Fruit fly (Drosophila melanogaster) Kc167 (cell line): Measurements from ENCODE around the gene ewg.

ENCODE experiments used
- Myc ChIP-seq: fragments of >200 bp; optimal IDR thresholded peaks from 2 replicates; lab custom pipeline; 2017; ENCODE audit warnings: missing external identifiers
- Sin3A ChIP-seq: fragments of >200 bp; optimal IDR thresholded peaks from 2 replicates; lab custom pipeline; 2018; ENCODE audit warnings: missing external identifiers
- h ChIP-seq: fragments of >200 bp; optimal IDR thresholded peaks from 3 replicates; lab custom pipeline; 2018; ENCODE audit warnings: missing external identifiers
- insv ChIP-seq: fragments of >200 bp; optimal IDR thresholded peaks from 3 replicates; lab custom pipeline; 2018; ENCODE audit warnings: missing external identifiers
- psq ChIP-seq: fragments of >200 bp; optimal IDR thresholded peaks from 2 replicates; lab custom pipeline; 2017; ENCODE audit warnings: missing external identifiers
- ttk ChIP-seq: sonication (Bioruptor generic); optimal IDR thresholded peaks from 2 replicates; lab custom pipeline; 2017; ENCODE audit warnings: missing external identifiers

The ewg gene

dm6 chrX:265692-266091, 13.8 kb downstream of the ewg start:
- no peak for TF ChIP-seq insv (lab: Kevin White, UChicago)
- TF ChIP-seq ttk (lab: Kevin White, UChicago) = no peak
- no peak for TF ChIP-seq psq (lab: Kevin White, UChicago)
- TF ChIP-seq h (lab: Kevin White, UChicago) = no peak
- TF ChIP-seq Myc (lab: Kevin White, UChicago) = no peak
- no peak for TF ChIP-seq Sin3A (lab: Kevin White, UChicago)

DNA sequence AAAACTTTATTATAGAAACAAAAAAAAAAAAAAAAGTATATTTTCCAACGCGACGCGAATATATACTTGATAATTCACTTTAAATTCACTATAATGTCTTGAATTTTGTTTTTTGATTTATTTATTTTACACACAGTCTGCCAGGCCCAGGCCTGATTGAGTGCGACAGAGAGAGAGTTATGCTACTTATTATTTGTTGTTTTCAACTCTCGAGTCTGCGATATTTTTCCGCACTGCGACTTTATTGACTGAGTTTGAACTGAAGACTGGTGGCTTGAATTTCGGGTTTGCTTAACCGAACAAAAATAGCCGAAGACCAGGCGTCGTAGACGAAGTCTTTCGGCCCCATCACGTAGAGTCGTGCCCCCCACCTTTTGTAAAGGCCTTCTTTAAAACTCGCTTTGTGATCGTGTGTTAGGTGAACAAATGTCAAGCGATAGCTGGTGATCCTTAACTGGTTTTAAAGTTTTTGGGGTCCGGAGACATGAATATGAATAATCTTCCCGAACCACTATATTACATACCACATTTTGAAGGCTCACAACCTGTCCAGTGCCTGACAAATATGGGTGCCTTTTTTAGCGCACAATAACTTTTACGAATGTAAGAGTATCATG, 15.7 kb downstream of the ewg start, which contains the start of gene CG13377:
Gene CG13377, minus strand, starts transcription at position 272 of the 617 bp plus-strand sequence.
- TF ChIP-seq h (lab: Kevin White, UChicago) (no peak), ttk (lab: Kevin White, UChicago) (no peak), psq (lab: Kevin White, UChicago) (no peak), Sin3A (lab: Kevin White, UChicago) (no peak), Myc (lab: Kevin White, UChicago) (no peak), insv (lab: Kevin White, UChicago) (no peak)

DNA sequence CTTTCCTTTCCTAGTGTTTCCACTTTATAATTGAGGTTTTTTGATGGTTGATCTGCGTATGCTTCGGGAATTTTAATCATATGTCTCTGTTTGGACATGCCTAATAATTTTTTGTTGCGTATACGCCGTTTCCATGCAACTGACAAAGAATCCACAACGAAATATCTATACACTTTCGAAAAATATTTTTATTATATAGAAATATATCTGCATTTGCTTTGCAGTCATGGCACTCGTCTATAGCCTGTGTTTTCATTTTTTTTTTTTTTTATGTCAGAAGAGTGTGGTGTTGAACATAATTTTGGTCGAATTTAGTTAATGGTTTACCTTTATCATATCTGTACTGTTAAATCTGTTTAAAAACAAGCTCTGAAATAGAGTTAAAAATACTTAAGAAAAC, 16.7 kb downstream of the ewg start:
- no peak for TF ChIP-seq h (lab: Kevin White, UChicago)
- TF ChIP-seq ttk (lab: Kevin White, UChicago) = no peak
- no peak for TF ChIP-seq psq (lab: Kevin White, UChicago)
- no peak for TF ChIP-seq Sin3A (lab: Kevin White, UChicago)
- TF ChIP-seq insv (lab: Kevin White, UChicago) = no peak

DNA sequence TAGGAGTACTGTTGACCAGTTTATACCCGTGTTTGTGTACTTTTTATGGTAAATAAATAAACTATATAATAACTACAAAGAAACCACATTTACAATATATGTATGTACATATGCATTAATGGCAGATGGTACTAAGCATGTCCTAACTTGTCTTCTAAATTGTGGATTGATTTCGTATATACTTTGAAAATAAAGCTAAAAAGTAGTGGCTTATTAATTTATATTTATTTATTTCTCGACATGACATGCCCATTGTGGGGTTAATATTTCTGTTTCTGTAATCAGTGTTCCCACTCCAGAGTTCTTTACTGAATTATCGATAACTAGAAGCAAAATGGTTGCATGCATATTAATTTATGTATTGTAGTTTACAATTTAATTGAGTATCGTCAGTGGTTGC, 24.1 kb downstream of the ewg start, which contains the start of gene cin:
Gene cin, plus strand, starts transcription at position 306 of the 400 bp plus-strand sequence.
- TF ChIP-seq Myc (lab: Kevin White, UChicago) = no peak
- no peak for TF ChIP-seq ttk (lab: Kevin White, UChicago)
- TF ChIP-seq insv (lab: Kevin White, UChicago) = no peak

DNA sequence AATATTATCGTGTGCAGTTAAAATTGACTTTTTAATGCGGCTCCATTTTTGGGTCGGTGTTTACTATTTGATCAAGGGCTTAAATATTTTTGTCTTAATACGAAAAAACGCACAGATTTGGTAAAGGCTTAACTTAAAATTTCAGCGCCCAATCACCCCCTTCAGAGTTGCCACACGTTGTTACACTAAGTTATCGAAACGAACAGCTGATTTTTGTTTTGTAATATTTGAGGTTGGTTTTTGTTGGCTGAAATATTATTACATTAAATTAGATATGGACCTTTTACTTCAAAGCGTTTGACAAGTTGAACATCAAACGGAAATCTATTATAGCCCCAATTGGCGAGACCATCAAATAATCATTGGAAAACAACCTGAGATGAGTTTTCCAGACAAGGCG, 24.8 kb downstream of the ewg start, which contains the start of gene CG42376:
Gene CG42376, plus strand, starts transcription at position 187 of the 400 bp plus-strand sequence.
- no peak for TF ChIP-seq psq (lab: Kevin White, UChicago)
- TF ChIP-seq h (lab: Kevin White, UChicago) = no peak
- TF ChIP-seq Myc (lab: Kevin White, UChicago) = no peak
- no peak for TF ChIP-seq insv (lab: Kevin White, UChicago)
- no peak for TF ChIP-seq Sin3A (lab: Kevin White, UChicago)
- no peak for TF ChIP-seq ttk (lab: Kevin White, UChicago)

dm6 chrX:247329-247728, 32.2 kb downstream of the ewg start:
- no peak for TF ChIP-seq h (lab: Kevin White, UChicago)
- TF ChIP-seq insv (lab: Kevin White, UChicago) = no peak
- TF ChIP-seq psq (lab: Kevin White, UChicago) = no peak
- no peak for TF ChIP-seq Sin3A (lab: Kevin White, UChicago)
- TF ChIP-seq Myc (lab: Kevin White, UChicago) = no peak
- TF ChIP-seq ttk (lab: Kevin White, UChicago) = no peak

- TF ChIP-seq insv (lab: Kevin White, UChicago) (no peak), psq (lab: Kevin White, UChicago) (no peak), ttk (lab: Kevin White, UChicago) (no peak), Sin3A (lab: Kevin White, UChicago) (no peak), h (lab: Kevin White, UChicago) (no peak), Myc (lab: Kevin White, UChicago) (no peak)
Measured at dm6 chrX:245802-246201, 33.7 kb downstream of the ewg start, which contains the start of the genes CG3038 and G9a. TSS of gene CG3038 (minus strand) at chrX:245856. TSS of gene G9a (plus strand) at chrX:245978.
